Worm (Caenorhabditis elegans) whole organism, L4/young adult: ENCODE data around the gene ins-20.

Source experiments
- W03F9.2 ChIP-seq: fragments of 150-350 bp; optimal IDR thresholded peaks from 2 replicates; lab custom pipeline; 2014; ENCODE audit warnings: missing biosample characterization, missing genetic modification characterization
- dao-5 ChIP-seq: sonication (generic microtip); optimal IDR thresholded peaks from 2 replicates; lab custom pipeline; 2016; ENCODE audit warnings: missing genotype, missing genetic modification characterization, moderate library complexity, missing compliant biosample characterization
- him-1 ChIP-seq: sonication (generic microtip); optimal IDR thresholded peaks from 2 replicates; lab custom pipeline; 2016; ENCODE audit warnings: missing genotype, missing genetic modification reagents, missing genetic modification characterization, missing compliant biosample characterization

- TF ChIP-seq W03F9.2 (tag; lab: Kevin White, UChicago) (no peak), him-1 (tag; lab: Kevin White, UChicago) (no peak), dao-5 (no peak)
Observed at ce11 chrII:6010544-6010943, at the start of gene ins-20.
